Worm (Caenorhabditis elegans) whole organism, late embryonic: ENCODE measurements around the gene cdh-8.

ENCODE experiments used
- C38D4.7 ChIP-seq: fragments of 200-800 bp; sonication (Bioruptor generic); optimal IDR thresholded peaks from 2 replicates; lab custom pipeline; 2018; ENCODE audit warnings: mild to moderate bottlenecking, missing genetic modification characterization, moderate library complexity, missing compliant biosample characterization
- ama-1 ChIP-seq: fragments of 150-350 bp; optimal IDR thresholded peaks from 2 replicates; lab custom pipeline; 2014
- elt-4 ChIP-seq: sonication (generic microtip); optimal IDR thresholded peaks from 2 replicates; lab custom pipeline; 2016; ENCODE audit warnings: missing genetic modification characterization, missing compliant biosample characterization
- fkh-10 ChIP-seq: fragments of 150-350 bp; optimal IDR thresholded peaks from 2 replicates; lab custom pipeline; 2014; ENCODE audit warnings: missing biosample characterization, missing genetic modification reagents, missing genetic modification characterization
- nhr-11 ChIP-seq: fragments of 150-350 bp; optimal IDR thresholded peaks from 2 replicates; lab custom pipeline; 2014; ENCODE audit warnings: missing biosample characterization, missing genetic modification characterization
- odd-2 ChIP-seq: sonication (generic microtip); optimal IDR thresholded peaks from 2 replicates; lab custom pipeline; 2017; ENCODE audit warnings: antibody characterized with exemption, mild to moderate bottlenecking, missing genetic modification characterization, missing compliant biosample characterization
- pat-9 ChIP-seq: fragments of 200-800 bp; sonication (Bioruptor generic); optimal IDR thresholded peaks from 2 replicates; lab custom pipeline; 2018; ENCODE audit warnings: mild to moderate bottlenecking, missing genetic modification characterization, moderate library complexity, missing compliant biosample characterization
- pha-4 ChIP-seq: fragments of 150-350 bp; optimal IDR thresholded peaks from 2 replicates; lab custom pipeline; 2018; ENCODE audit warnings: missing biosample characterization, missing genetic modification reagents, missing genetic modification characterization
- pqm-1 ChIP-seq: sonication (generic microtip); optimal IDR thresholded peaks from 2 replicates; lab custom pipeline; 2016; ENCODE audit warnings: missing genetic modification characterization, missing compliant biosample characterization
- sox-2 ChIP-seq: fragments of 200-800 bp; sonication (Bioruptor generic); IDR thresholded peaks from 2 replicates; pipeline ENCODE4 v1.3.6; 2022; ENCODE audit warnings: missing genetic modification reagents, missing genetic modification characterization, missing compliant biosample characterization

DNA sequence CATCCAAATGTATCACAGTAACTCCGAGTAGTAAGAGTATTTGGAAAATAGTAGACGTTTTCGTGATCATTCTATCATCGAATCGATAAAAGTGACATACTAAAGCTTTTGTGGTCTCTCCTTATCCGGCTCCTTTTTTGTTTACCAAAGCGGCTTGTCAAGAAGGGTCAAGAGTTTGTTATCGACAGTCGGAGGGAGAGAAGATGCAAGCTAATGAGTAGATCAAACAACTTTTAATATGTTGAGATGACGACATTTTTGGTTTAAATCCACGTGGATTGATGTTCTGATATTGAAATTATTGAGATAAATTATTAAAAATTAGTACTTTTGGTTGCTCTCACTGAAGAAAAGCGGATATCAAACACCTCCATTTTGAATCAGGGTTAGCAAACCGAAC lies 48.3 kb upstream of the cdh-8 start, which contains the start of gene T21D12.7:
- TF ChIP-seq odd-2 (tag; lab: Kevin White, UChicago) (no peak), pqm-1 (no peak), pha-4 (tag; lab: Kevin White, UChicago) (no peak), ama-1 (lab: Kevin White, UChicago) (no peak), C38D4.7 (GFP tag; lab: Kevin White, UChicago) (no peak), nhr-11 (no peak), pat-9 (no peak), sox-2 (no peak), fkh-10 (GFP tag; lab: Kevin White, UChicago) (no peak), elt-4 (tag; lab: Kevin White, UChicago) (no peak)
